Worm (Caenorhabditis elegans) whole organism, L3 larva: Measurements from ENCODE around the gene ZK1240.6.

Experiments
- daf-12 ChIP-seq: fragments of 150-350 bp; optimal IDR thresholded peaks from 2 replicates; lab custom pipeline; 2014; ENCODE audit warnings: missing biosample characterization, missing genetic modification reagents, missing genetic modification characterization
- lin-39 ChIP-seq: fragments of 150-350 bp; optimal IDR thresholded peaks from 2 replicates; lab custom pipeline; 2018; ENCODE audit warnings: missing biosample characterization, missing genetic modification reagents, missing genetic modification characterization
- nhr-237 ChIP-seq: fragments of 150-350 bp; optimal IDR thresholded peaks from 2 replicates; lab custom pipeline; 2014; ENCODE audit warnings: missing biosample characterization, missing genetic modification characterization
- nhr-76 ChIP-seq: fragments of 150-350 bp; sonication (generic microtip); optimal IDR thresholded peaks from 5 replicates; lab custom pipeline; 2014; ENCODE audit warnings: missing biosample characterization, missing genetic modification characterization
- unc-39 ChIP-seq: sonication (generic microtip); optimal IDR thresholded peaks from 4 replicates; lab custom pipeline; 2017; ENCODE audit warnings: missing biosample characterization, missing genetic modification characterization

DNA sequence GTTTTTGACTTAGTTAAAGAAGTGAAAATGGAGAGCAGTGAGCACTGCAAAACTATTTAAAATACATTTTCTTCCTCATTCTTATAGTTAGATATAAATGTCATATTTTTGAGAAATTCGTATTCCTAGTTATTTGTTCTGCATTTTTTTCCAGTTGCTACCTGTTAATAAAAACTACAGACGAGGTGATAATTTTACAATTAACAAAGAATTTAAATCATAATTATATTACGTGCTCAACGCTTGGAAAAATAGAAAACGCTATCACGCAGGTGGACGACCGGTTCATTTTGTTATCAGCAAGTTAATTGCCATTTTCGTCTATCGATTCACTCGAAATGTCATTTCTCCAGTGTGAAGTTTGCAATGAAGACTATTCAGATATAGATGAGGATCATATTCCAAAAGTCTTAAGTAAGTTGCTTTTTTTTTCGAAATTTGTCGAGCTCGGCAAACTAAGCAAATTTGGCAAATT, 4.8 kb downstream of the ZK1240.6 start, which contains the start of the genes ZK1240.5 and ZK1240.9:
- TF ChIP-seq unc-39, result no peak
- no peak for TF ChIP-seq lin-39 (tag; lab: Kevin White, UChicago)
- no peak for TF ChIP-seq daf-12 (tag; lab: Kevin White, UChicago)
- TF ChIP-seq nhr-237 (tag; lab: Kevin White, UChicago), result no peak
- TF ChIP-seq nhr-76 (tag; lab: Kevin White, UChicago), result no peak
